Worm (Caenorhabditis elegans): ENCODE data around the gene mct-3.

Gene mct-3

ce11 chrX:13840336-13840735 lies 12.4 kb upstream of the mct-3 start:
- TF ChIP-seq R02D3.7 (tag; optimal IDR thresholded peaks at IDR 0.05): no peak
- no peak for TF ChIP-seq snpc-4 (tag; optimal IDR thresholded peaks at IDR 0.05)
- no peak for TF ChIP-seq aly-2 (tag; optimal IDR thresholded peaks at IDR 0.05)
- TF ChIP-seq nhr-237 (tag; optimal IDR thresholded peaks at IDR 0.05): no peak
- TF ChIP-seq nhr-43 (tag; optimal IDR thresholded peaks at IDR 0.05; ENCODE audit: poor library complexity, severe bottlenecking): no peak
- no peak for TF ChIP-seq zag-1 (tag; optimal IDR thresholded peaks at IDR 0.05)
- TF ChIP-seq mml-1 (tag; optimal IDR thresholded peaks at IDR 0.05): no peak
- no peak for TF ChIP-seq nhr-25 (tag; optimal IDR thresholded peaks at IDR 0.05)
- no peak for TF ChIP-seq fos-1 (tag; optimal IDR thresholded peaks at IDR 0.05)
- no peak for TF ChIP-seq nhr-28 (tag; optimal IDR thresholded peaks at IDR 0.05)
- no peak for TF ChIP-seq mdl-1 (tag; optimal IDR thresholded peaks at IDR 0.05)
- no peak for TF ChIP-seq lin-15B (tag; optimal IDR thresholded peaks at IDR 0.05)
- TF ChIP-seq lin-39 (tag; optimal IDR thresholded peaks at IDR 0.05): no peak
- TF ChIP-seq ceh-82 (tag; optimal IDR thresholded peaks at IDR 0.05): no peak

- TF ChIP-seq lin-39 (tag; optimal IDR thresholded peaks at IDR 0.05): peak; percentile 5
- TF ChIP-seq ceh-16 (tag; optimal IDR thresholded peaks at IDR 0.05): no peak
- TF ChIP-seq tbx-2 (tag; optimal IDR thresholded peaks at IDR 0.05): peak; percentile 42
These were observed 11.4 kb upstream of the mct-3 start, which contains the start of gene M03B6.1 for ce11 chrX:13841277-13841676. TSS of gene M03B6.1 (plus strand) at chrX:13841610.

DNA sequence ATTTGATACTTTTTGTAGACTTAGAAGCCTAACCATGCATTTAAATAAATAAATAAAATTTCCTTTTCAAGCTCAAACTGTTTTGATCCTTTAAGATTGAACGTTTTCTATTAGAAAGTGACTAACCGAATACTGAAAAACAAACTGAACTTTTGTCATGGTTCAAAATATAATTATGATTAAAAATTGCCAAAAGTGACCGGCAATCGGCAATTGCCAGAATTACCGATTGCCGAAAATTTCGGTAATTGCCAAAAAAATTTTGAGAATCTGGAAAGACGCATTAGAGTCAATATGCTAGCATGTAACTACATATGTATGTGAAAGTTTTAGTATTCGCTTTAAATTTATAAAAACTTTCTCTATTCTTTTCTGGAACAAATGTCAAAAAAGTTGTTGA lies 9.0 kb upstream of the mct-3 start, which contains the start of gene M03B6.5:
M03B6.5 (plus strand) TSS at position 301 of the 400 bp plus-strand sequence.
- TF ChIP-seq eor-1 (tag; optimal IDR thresholded peaks at IDR 0.05) (no peak), ceh-9 (tag; optimal IDR thresholded peaks at IDR 0.05) (no peak), fkh-10 (GFP tag; optimal IDR thresholded peaks at IDR 0.05) (no peak), nhr-11 (tag; optimal IDR thresholded peaks at IDR 0.05) (no peak), nhr-67 (tag; optimal IDR thresholded peaks at IDR 0.05) (no peak), zag-1 (tag; optimal IDR thresholded peaks at IDR 0.05) (no peak), ztf-4 (tag; optimal IDR thresholded peaks at IDR 0.05) (no peak), lsy-12 (tag; optimal IDR thresholded peaks at IDR 0.05) (no peak), unc-39 (tag; optimal IDR thresholded peaks at IDR 0.05) (no peak), lin-15B (tag; optimal IDR thresholded peaks at IDR 0.05) (no peak), egl-27 (tag; optimal IDR thresholded peaks at IDR 0.05) (no peak), tbx-2 (tag; optimal IDR thresholded peaks at IDR 0.05) (no peak), lin-39 (tag; optimal IDR thresholded peaks at IDR 0.05) (no peak), pha-4 (tag; optimal IDR thresholded peaks at IDR 0.05) (no peak), nhr-28 (tag; optimal IDR thresholded peaks at IDR 0.05) (no peak)

ce11 chrX:13846024-13846423 lies 6.7 kb upstream of the mct-3 start:
- TF ChIP-seq lin-39 (tag; optimal IDR thresholded peaks at IDR 0.05): peak; percentile 1
- TF ChIP-seq pqm-1 (tag; optimal IDR thresholded peaks at IDR 0.05): no peak

DNA sequence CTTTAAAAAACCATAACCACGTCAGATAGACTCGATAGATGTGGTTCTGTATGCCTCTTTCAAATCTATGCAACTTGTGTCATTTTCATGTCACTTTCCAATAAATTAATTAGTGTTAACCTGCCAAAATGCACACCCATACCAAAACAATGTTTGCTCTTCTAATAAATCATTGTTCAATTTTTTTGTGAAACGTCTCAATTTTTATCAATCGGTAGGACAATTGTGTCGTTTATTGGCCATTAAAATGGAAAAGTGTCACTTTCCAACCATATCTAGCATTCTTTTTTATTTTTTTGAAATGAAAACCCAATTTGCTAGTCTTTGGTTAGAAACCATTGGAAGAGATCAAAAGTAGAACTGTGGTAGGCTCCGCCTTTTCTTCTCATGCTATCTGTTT lies 2.3 kb upstream of the mct-3 start:
- TF ChIP-seq nhr-12 (tag; optimal IDR thresholded peaks at IDR 0.05) (no peak), elt-2 (tag; optimal IDR thresholded peaks at IDR 0.05) (peak; percentile 51), lin-15B (tag; optimal IDR thresholded peaks at IDR 0.05) (no peak), ceh-9 (tag; optimal IDR thresholded peaks at IDR 0.05) (no peak), fkh-2 (tag; optimal IDR thresholded peaks at IDR 0.05) (no peak), ceh-16 (tag; optimal IDR thresholded peaks at IDR 0.05) (no peak), zag-1 (tag; optimal IDR thresholded peaks at IDR 0.05) (no peak)

DNA sequence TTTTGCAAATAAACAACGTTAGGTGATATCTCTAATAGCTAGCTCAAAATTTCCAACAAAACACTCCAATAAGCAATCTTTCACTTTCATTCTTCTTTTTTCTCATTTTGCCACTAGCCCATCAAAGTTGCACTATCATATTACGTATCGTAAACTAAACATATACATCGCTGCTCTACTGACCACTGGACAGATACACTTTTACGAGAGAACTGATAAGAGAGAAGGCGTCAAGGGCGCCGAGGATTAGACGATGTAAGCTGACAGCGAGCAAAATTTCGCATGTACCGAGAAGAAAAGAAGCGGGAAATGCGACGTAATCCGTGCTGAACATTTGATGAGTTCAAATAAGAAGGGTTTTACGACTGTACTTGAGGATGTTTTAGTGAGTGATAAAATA lies 1.1 kb upstream of the mct-3 start:
- TF ChIP-seq nhr-43 (tag; optimal IDR thresholded peaks at IDR 0.05; ENCODE audit: poor library complexity, severe bottlenecking) (no peak), ZK546.5 (tag; optimal IDR thresholded peaks at IDR 0.05) (no peak), pqm-1 (tag; optimal IDR thresholded peaks at IDR 0.05) (peak; percentile 31), egl-5 (tag; optimal IDR thresholded peaks at IDR 0.05) (peak; percentile 37), elt-2 (tag; optimal IDR thresholded peaks at IDR 0.05) (peak; percentile 24), fkh-10 (GFP tag; optimal IDR thresholded peaks at IDR 0.05) (no peak)

All from whole organism, L3 larva.